Worm (Caenorhabditis elegans) whole organism, L4/young adult: Measurements from ENCODE around the gene mls-1.

Experiments used
- W03F9.2 ChIP-seq: fragments of 150-350 bp; optimal IDR thresholded peaks from 2 replicates; lab custom pipeline; 2014; ENCODE audit warnings: missing biosample characterization, missing genetic modification characterization
- dao-5 ChIP-seq: sonication (generic microtip); optimal IDR thresholded peaks from 2 replicates; lab custom pipeline; 2016; ENCODE audit warnings: missing genotype, missing genetic modification characterization, moderate library complexity, missing compliant biosample characterization
- him-1 ChIP-seq: sonication (generic microtip); optimal IDR thresholded peaks from 2 replicates; lab custom pipeline; 2016; ENCODE audit warnings: missing genotype, missing genetic modification reagents, missing genetic modification characterization, missing compliant biosample characterization

mls-1 gene

DNA sequence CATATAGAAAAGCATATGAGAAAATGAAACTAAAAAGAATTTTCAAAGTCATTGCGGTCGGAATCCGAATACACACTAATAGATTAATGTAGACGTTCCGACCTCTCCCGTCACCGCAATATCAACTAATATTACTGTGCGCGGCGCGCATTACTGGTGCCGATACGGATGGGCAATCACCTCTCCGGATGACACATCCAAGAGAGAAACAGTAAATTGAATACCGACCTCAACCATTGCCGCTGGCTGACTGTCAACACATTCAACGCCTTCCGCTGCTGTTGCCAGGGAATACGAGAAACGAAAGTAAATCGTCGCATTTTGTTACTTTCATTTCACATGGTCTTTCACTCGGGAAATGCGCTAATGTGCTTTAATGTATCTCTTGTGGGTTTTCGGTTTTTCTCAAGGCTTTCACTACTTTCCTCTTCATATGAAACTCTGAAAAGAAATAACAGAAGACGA, 34.7 kb downstream of the mls-1 start:
- TF ChIP-seq him-1 (tag; lab: Kevin White, UChicago) (no peak), W03F9.2 (no peak), dao-5 (tag; lab: Kevin White, UChicago) (no peak)

DNA sequence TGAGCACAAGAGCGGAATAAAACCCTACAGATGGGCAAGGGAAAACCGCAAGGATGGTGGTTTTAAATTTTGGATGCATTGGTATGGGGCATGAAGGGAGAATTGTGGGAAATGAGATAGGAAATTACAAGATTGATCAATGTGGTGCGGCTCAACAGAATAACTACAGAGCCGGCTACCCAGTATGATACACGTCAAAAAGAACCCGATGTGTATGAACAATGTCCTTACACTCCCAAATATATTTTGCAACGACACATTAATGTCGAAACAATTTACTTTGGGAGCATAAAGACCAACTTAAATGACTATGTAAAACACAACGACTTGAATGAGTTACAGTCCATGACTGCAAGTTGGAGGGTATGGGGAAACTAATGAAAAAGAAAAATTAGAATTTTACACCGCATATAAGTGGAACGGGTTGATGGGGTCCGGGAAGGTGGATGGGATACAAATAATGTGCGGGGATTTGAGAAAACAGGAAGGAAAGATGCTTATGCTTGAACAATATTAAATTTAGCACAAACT, 35.5 kb downstream of the mls-1 start:
- peak; percentile 30 for TF ChIP-seq dao-5 (tag; lab: Kevin White, UChicago)
- TF ChIP-seq W03F9.2, result no peak
- no peak for TF ChIP-seq him-1 (tag; lab: Kevin White, UChicago)

ce11 chrIII:7497782-7498266, 37.7 kb downstream of the mls-1 start, which contains the start of gene cgh-1:
Gene cgh-1, minus strand, starts transcription at chrIII:7497832.
- TF ChIP-seq dao-5 (tag; lab: Kevin White, UChicago) (no peak), W03F9.2 (no peak), him-1 (tag; lab: Kevin White, UChicago) (no peak)

DNA sequence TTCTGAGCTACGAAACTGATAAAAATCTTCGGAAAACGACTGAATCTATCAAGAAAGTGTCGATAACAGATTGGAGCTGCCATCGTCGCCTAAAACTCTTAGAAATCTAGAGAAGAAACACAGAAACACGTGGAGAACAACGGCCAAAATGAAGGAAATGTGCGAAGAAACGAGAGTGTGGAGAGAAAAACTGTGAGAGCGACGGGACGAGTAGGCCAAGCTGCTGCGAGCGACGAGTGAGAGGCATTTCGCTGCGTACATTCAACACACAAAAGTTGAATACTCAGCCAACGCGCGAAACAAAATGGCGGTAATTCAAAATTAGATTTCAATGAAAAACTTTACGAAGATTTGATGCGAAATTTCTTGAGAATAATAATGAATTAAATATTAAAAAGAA, 38.2 kb downstream of the mls-1 start:
- TF ChIP-seq W03F9.2 (peak; percentile 86), him-1 (tag; lab: Kevin White, UChicago) (no peak), dao-5 (tag; lab: Kevin White, UChicago) (no peak)

ce11 chrIII:7499421-7499902, 39.3 kb downstream of the mls-1 start, which contains the start of the genes C07H6.9 and sap-140:
Gene C07H6.9, minus strand, starts transcription at chrIII:7499471.
Gene sap-140, plus strand, starts transcription at chrIII:7499738.
- TF ChIP-seq W03F9.2 (peak; percentile 83), him-1 (tag; lab: Kevin White, UChicago) (peak; percentile 24), dao-5 (tag; lab: Kevin White, UChicago) (no peak)

ce11 chrIII:7506983-7507382, 46.8 kb downstream of the mls-1 start:
- TF ChIP-seq dao-5 (tag; lab: Kevin White, UChicago) (no peak), W03F9.2 (no peak), him-1 (tag; lab: Kevin White, UChicago) (no peak)

ce11 chrIII:7508128-7508635, 48.0 kb downstream of the mls-1 start, which contains the start of gene cls-1:
Gene cls-1, plus strand, starts transcription at chrIII:7508178.
- TF ChIP-seq him-1 (tag; lab: Kevin White, UChicago) (no peak), W03F9.2 (no peak), dao-5 (tag; lab: Kevin White, UChicago) (no peak)
